Fruit fly (Drosophila melanogaster) whole organism, adult: Measurements from ENCODE around the gene CG6707.

Experiments used
- CG7101 ChIP-seq: fragments of 200-800 bp; sonication (Bioruptor generic); optimal IDR thresholded peaks from 2 replicates; lab custom pipeline; 2018; ENCODE audit warnings: missing biosample characterization, mild to moderate bottlenecking, missing genetic modification characterization, moderate library complexity
- cnc ChIP-seq, 2 experiments: fragments of >200 bp; optimal IDR thresholded peaks; 2 replicates each; lab custom pipeline; 2017
- kay ChIP-seq: fragments of 200-800 bp; sonication (Bioruptor generic); peaks from one replicate; lab custom pipeline; 2016; ENCODE audit warnings: missing biosample characterization, missing genetic modification characterization, borderline replicate concordance

dm6 chr3L:9851000-9851671 is 47.2 kb downstream of the CG6707 start:
- TF ChIP-seq cnc (optimal IDR thresholded peaks at IDR 0.05; lab: Kevin White, UChicago) (no peak), CG7101 (no peak), kay (no peak)
